Fruit fly (Drosophila melanogaster): ENCODE results near the gene CG32276.

Gene CG32276

dm6 chr3L:3225769-3226457 lies 27.1 kb upstream of the CG32276 start:
- TF ChIP-seq CG34367 (tag; optimal IDR thresholded peaks at IDR 0.05): peak; percentile 19
- TF ChIP-seq CG15710 (tag; optimal IDR thresholded peaks at IDR 0.05): peak; percentile 42
- TF ChIP-seq CG12605 (GFP tag; IDR thresholded peaks at IDR 0.05): peak; percentile 59
- TF ChIP-seq CG32121 (GFP tag; IDR thresholded peaks at IDR 0.05): peak; percentile 50; the same call in 1 of the 2 replicates
- TF ChIP-seq D1 (tag; optimal IDR thresholded peaks at IDR 0.05): no peak
- peak; percentile 58 for TF ChIP-seq CG4496 (GFP tag; IDR thresholded peaks at IDR 0.05)
- peak; percentile 16 for TF ChIP-seq CG8301 (tag; optimal IDR thresholded peaks at IDR 0.05)
- TF ChIP-seq CG8159 (tag; optimal IDR thresholded peaks at IDR 0.05): no peak
- peak; percentile 62 for TF ChIP-seq gl (tag; optimal IDR thresholded peaks at IDR 0.05)
- TF ChIP-seq Ets98B (GFP tag; IDR thresholded peaks at IDR 0.05): peak; percentile 65
- TF ChIP-seq CG13204 (GFP tag; optimal IDR thresholded peaks at IDR 0.05): peak; percentile 63
- TF ChIP-seq CG9948 (tag; optimal IDR thresholded peaks at IDR 0.05): no peak
- peak; percentile 53 for TF ChIP-seq EcR (GFP tag; optimal IDR thresholded peaks at IDR 0.05)
- no peak for TF ChIP-seq Pif1A (GFP tag; optimal IDR thresholded peaks at IDR 0.05)
- TF ChIP-seq fd96Ca (GFP tag; IDR thresholded peaks at IDR 0.05): peak; percentile 76; the same call in 2 of the 3 replicates
- no peak for TF ChIP-seq Pif1B (GFP tag; optimal IDR thresholded peaks at IDR 0.05)
- TF ChIP-seq CG10348 (GFP tag; IDR thresholded peaks at IDR 0.05): no peak
- peak; percentile 22 for TF ChIP-seq CG17806 (tag; optimal IDR thresholded peaks at IDR 0.05)
- peak; percentile 52 for TF ChIP-seq CG14655 (GFP tag; optimal IDR thresholded peaks at IDR 0.05)
- 0 out of 2 replicates have a peak, but pooled peaks have one; percentile 8 for TF ChIP-seq rn (GFP tag; IDR thresholded peaks at IDR 0.05)
- no peak for TF ChIP-seq Snoo (tag; optimal IDR thresholded peaks at IDR 0.05)

DNA sequence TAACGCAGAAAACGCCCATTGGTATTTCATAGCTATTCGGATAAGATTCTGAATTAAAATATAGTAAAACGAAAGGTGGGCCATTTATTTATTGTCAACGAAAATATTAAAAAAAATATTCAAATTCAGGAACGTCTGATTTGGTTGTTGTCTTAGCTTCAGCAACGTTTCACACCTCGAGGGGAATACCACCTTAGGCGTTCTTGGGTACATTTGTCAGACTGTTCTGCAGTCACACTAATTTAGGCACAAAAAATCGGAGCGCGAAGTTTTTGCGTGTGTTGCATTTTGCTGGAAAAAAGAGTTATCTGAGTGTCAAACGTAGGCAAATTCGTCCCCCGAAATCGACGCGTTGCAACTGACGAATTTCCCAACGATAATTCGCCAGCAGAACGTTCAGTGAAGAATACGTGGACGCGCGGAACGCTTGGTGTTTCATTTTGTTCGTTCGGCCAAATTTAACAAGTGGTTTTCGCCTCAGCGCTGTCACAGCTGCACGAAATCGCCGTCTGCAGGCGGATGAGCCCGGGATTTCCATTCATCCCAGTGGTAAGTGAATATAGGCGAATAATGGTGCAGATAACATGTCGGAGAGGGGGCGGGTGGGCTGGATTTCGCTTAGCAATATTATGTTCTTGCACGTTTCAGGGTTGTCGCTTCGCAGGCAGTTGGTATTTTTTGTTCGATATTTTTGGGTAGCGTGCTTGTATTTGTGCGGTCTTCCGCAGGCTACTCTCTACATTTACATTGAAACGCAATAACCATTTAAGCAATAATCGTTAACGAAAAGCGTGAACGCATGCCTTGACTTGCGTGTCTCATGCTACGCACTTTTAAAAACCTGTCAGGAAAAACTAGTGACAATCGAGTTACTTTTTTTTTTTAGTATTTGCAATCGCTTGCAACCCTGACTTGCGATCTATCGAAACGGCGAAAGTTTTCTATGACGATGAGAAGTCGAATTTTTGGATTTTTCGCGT lies 26.2 kb upstream of the CG32276 start, which contains the start of gene Larp4B:
Larp4B (plus strand) TSS at position 99 of the 980 bp plus-strand sequence.
- no peak for TF ChIP-seq EcR (GFP tag; optimal IDR thresholded peaks at IDR 0.05)
- TF ChIP-seq CG34367 (tag; optimal IDR thresholded peaks at IDR 0.05): no peak
- TF ChIP-seq D1 (tag; optimal IDR thresholded peaks at IDR 0.05): no peak
- TF ChIP-seq CG14655 (GFP tag; optimal IDR thresholded peaks at IDR 0.05): no peak
- TF ChIP-seq CG10348 (GFP tag; IDR thresholded peaks at IDR 0.05): no peak
- TF ChIP-seq Pif1B (GFP tag; optimal IDR thresholded peaks at IDR 0.05): no peak
- TF ChIP-seq CG8301 (tag; optimal IDR thresholded peaks at IDR 0.05): no peak
- TF ChIP-seq CG15710 (tag; optimal IDR thresholded peaks at IDR 0.05): no peak
- no peak for TF ChIP-seq rn (GFP tag; IDR thresholded peaks at IDR 0.05)
- TF ChIP-seq CG32121 (GFP tag; IDR thresholded peaks at IDR 0.05): no peak
- TF ChIP-seq gl (tag; optimal IDR thresholded peaks at IDR 0.05): no peak
- no peak; the same call in 2 of the 3 replicates for TF ChIP-seq fd96Ca (GFP tag; IDR thresholded peaks at IDR 0.05)
- no peak for TF ChIP-seq CG12605 (GFP tag; IDR thresholded peaks at IDR 0.05)

- TF ChIP-seq Ets98B (GFP tag; IDR thresholded peaks at IDR 0.05) (no peak), CG17806 (tag; optimal IDR thresholded peaks at IDR 0.05) (no peak), EcR (GFP tag; optimal IDR thresholded peaks at IDR 0.05) (peak; percentile 39), CG15710 (tag; optimal IDR thresholded peaks at IDR 0.05) (no peak), D1 (tag; optimal IDR thresholded peaks at IDR 0.05) (no peak)
Measured at dm6 chr3L:3223390-3223914, 24.6 kb upstream of the CG32276 start.

DNA sequence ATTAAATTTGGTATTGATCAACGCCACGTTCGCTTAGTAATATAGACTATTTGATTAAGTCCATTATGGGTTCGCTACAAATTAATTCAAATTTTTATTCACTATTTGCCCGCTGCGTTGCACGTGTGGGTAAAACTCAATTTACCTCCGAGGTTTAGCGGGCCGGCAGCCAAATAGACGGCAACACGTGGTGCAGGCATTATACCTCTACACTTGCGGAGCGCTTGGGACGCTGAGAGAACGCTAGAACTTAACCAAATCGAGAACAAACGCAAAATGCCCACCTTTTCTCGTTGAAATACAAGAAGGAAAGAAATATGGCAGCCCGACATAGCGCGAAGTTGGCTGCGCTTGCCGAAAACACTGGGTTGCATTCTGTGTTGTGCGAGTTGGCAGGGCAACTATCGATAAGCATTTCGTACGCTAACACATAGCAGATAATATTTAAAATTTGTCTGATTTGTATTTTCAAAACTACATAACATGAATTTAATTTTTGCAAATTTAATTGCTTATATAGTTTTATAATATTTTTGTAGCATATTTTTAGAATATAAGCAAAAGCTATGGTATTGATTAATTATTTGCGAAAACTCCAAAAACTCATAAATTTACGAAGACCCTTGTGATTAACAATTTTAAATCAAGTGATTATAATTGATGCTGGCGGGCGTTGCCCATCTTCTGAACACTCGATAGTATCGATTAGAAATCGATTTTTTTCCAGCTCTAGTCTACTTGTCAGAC lies 24.0 kb upstream of the CG32276 start, which contains the start of the genes RpL28 and eIF1:
RpL28 (minus strand) TSS at position 318 of the 747 bp plus-strand sequence.
eIF1 (plus strand) TSS at position 699 of the 747 bp plus-strand sequence.
- TF ChIP-seq Pif1B (GFP tag; optimal IDR thresholded peaks at IDR 0.05): no peak
- peak; percentile 93 for TF ChIP-seq Snoo (tag; optimal IDR thresholded peaks at IDR 0.05)
- peak; percentile 32; the same call in 1 of the 2 replicates for TF ChIP-seq rn (GFP tag; IDR thresholded peaks at IDR 0.05)
- no peak for TF ChIP-seq EcR (GFP tag; optimal IDR thresholded peaks at IDR 0.05)
- peak; percentile 71 for TF ChIP-seq Ets98B (GFP tag; IDR thresholded peaks at IDR 0.05)
- TF ChIP-seq CG17806 (tag; optimal IDR thresholded peaks at IDR 0.05): peak; percentile 35
- peak; percentile 44 for TF ChIP-seq CG9948 (tag; optimal IDR thresholded peaks at IDR 0.05)
- no peak for TF ChIP-seq CG14655 (GFP tag; optimal IDR thresholded peaks at IDR 0.05)
- TF ChIP-seq CG34367 (tag; optimal IDR thresholded peaks at IDR 0.05): peak; percentile 80
- no peak for TF ChIP-seq CG32121 (GFP tag; IDR thresholded peaks at IDR 0.05)
- peak; percentile 33 for TF ChIP-seq gl (tag; optimal IDR thresholded peaks at IDR 0.05)
- TF ChIP-seq CG4496 (GFP tag; IDR thresholded peaks at IDR 0.05): peak; percentile 92
- no peak for TF ChIP-seq CG10348 (GFP tag; IDR thresholded peaks at IDR 0.05)
- no peak for TF ChIP-seq Pif1A (GFP tag; optimal IDR thresholded peaks at IDR 0.05)
- peak; percentile 39; the same call in 1 of the 3 replicates for TF ChIP-seq fd96Ca (GFP tag; IDR thresholded peaks at IDR 0.05)
- peak; percentile 53; the same call in 1 of the 2 replicates for TF ChIP-seq CG12605 (GFP tag; IDR thresholded peaks at IDR 0.05)
- TF ChIP-seq CG8159 (tag; optimal IDR thresholded peaks at IDR 0.05): peak; percentile 67
- TF ChIP-seq CG8301 (tag; optimal IDR thresholded peaks at IDR 0.05): no peak
- TF ChIP-seq CG15710 (tag; optimal IDR thresholded peaks at IDR 0.05): peak; percentile 74
- TF ChIP-seq D1 (tag; optimal IDR thresholded peaks at IDR 0.05): no peak
- TF ChIP-seq CG13204 (GFP tag; optimal IDR thresholded peaks at IDR 0.05): no peak

All from whole organism, pupa.